Fruit fly (Drosophila melanogaster): ENCODE results near the gene Drak.

Gene Drak

dm6 chrX:11518435-11518834, 25.5 kb downstream of the Drak start (continued):
- peak; percentile 79 for TF ChIP-seq CG16779 (GFP tag; IDR thresholded peaks at IDR 0.05)
- peak; percentile 70 for TF ChIP-seq onecut (GFP tag; IDR thresholded peaks at IDR 0.05)
- TF ChIP-seq CG13123 (GFP tag; optimal IDR thresholded peaks at IDR 0.05): peak; percentile 5
- no peak for TF ChIP-seq Opbp (GFP tag; IDR thresholded peaks at IDR 0.05; ENCODE audit: partially characterized antibody)
- TF ChIP-seq Stat92E (GFP tag; optimal IDR thresholded peaks at IDR 0.05): no peak
- peak; percentile 78 for TF ChIP-seq E2f1 (GFP tag; IDR thresholded peaks at IDR 0.05)
- TF ChIP-seq klu (GFP tag; IDR thresholded peaks at IDR 0.05): peak; percentile 45; the same call in 1 of the 2 replicates
- TF ChIP-seq CG17568 (GFP tag; optimal IDR thresholded peaks at IDR 0.05): peak; percentile 46
- TF ChIP-seq Sox100B (GFP tag; optimal IDR thresholded peaks at IDR 0.05): peak; percentile 55
- TF ChIP-seq cwo (GFP tag; optimal IDR thresholded peaks at IDR 0.05): peak; percentile 68
- TF ChIP-seq Antp (GFP tag; optimal IDR thresholded peaks at IDR 0.05): no peak
- TF ChIP-seq CG11093 (GFP tag; IDR thresholded peaks at IDR 0.05): 0 out of 3 replicates have a peak, but pooled peaks have one; percentile 52
- peak; percentile 81 for TF ChIP-seq CG11504 (tag; optimal IDR thresholded peaks at IDR 0.05)
- TF ChIP-seq ara (GFP tag; IDR thresholded peaks at IDR 0.05): peak; percentile 80
- TF ChIP-seq Lhr (GFP tag; optimal IDR thresholded peaks at IDR 0.05): no peak
- peak; percentile 81 for TF ChIP-seq Mrtf (GFP tag; IDR thresholded peaks at IDR 0.05)
- TF ChIP-seq Sox102F (GFP tag; optimal IDR thresholded peaks at IDR 0.05): peak; percentile 76
- no peak for TF ChIP-seq pita (GFP tag; optimal IDR thresholded peaks at IDR 0.05)
- TF ChIP-seq mam (GFP tag; optimal IDR thresholded peaks at IDR 0.05): peak; percentile 45
- TF ChIP-seq CG13296 (GFP tag; optimal IDR thresholded peaks at IDR 0.05): peak; percentile 72
- TF ChIP-seq gt (GFP tag; IDR thresholded peaks at IDR 0.05): no peak
- peak; percentile 89 for TF ChIP-seq CG14441 (GFP tag; IDR thresholded peaks at IDR 0.05)
- no peak for TF ChIP-seq CG33213 (GFP tag; optimal IDR thresholded peaks at IDR 0.05)
- TF ChIP-seq CG3065 (GFP tag; optimal IDR thresholded peaks at IDR 0.05): no peak
- no peak for TF ChIP-seq NC2α (GFP tag; optimal IDR thresholded peaks at IDR 0.05)
- no peak for TF ChIP-seq CG7745 (tag; optimal IDR thresholded peaks at IDR 0.05)
- TF ChIP-seq ham (GFP tag; IDR thresholded peaks at IDR 0.05): no peak
- no peak for TF ChIP-seq CG9876 (GFP tag; optimal IDR thresholded peaks at IDR 0.05)
- no peak for TF ChIP-seq da (GFP tag; optimal IDR thresholded peaks at IDR 0.05)
- TF ChIP-seq dimm (GFP tag; IDR thresholded peaks at IDR 0.05): peak; percentile 58; the same call in 1 of the 2 replicates
- TF ChIP-seq wdn (GFP tag; IDR thresholded peaks at IDR 0.05): peak; percentile 84
- peak; percentile 79 for TF ChIP-seq B-H1 (GFP tag; IDR thresholded peaks at IDR 0.05)
- peak; percentile 45; the same call in 1 of the 2 replicates for TF ChIP-seq CG10321 (GFP tag; IDR thresholded peaks at IDR 0.05)
- peak; percentile 48 for TF ChIP-seq CG4820 (GFP tag; optimal IDR thresholded peaks at IDR 0.05)
- no peak for TF ChIP-seq CG2129 (GFP tag; IDR thresholded peaks at IDR 0.05; ENCODE audit: partially characterized antibody)
- TF ChIP-seq ap (GFP tag; IDR thresholded peaks at IDR 0.05): peak; percentile 67
- TF ChIP-seq tgo (GFP tag; IDR thresholded peaks at IDR 0.05): peak; percentile 85
- no peak for TF ChIP-seq HmgD (GFP tag; optimal IDR thresholded peaks at IDR 0.05)
- peak; percentile 75 for TF ChIP-seq HHEX (GFP tag; optimal IDR thresholded peaks at IDR 0.05)
- TF ChIP-seq pnt (GFP tag; optimal IDR thresholded peaks at IDR 0.05): no peak
- TF ChIP-seq CG2889 (GFP tag; IDR thresholded peaks at IDR 0.05): peak; percentile 83; the same call in 2 of the 3 replicates
- peak; percentile 79 for TF ChIP-seq Fer3 (tag; optimal IDR thresholded peaks at IDR 0.05)
- TF ChIP-seq CG2120 (GFP tag; optimal IDR thresholded peaks at IDR 0.05): peak; percentile 79
- TF ChIP-seq cato (GFP tag; optimal IDR thresholded peaks at IDR 0.05; ENCODE audit: borderline replicate concordance): peak; percentile 31
- TF ChIP-seq hkb (optimal IDR thresholded peaks at IDR 0.05): no peak
- peak; percentile 86 for TF ChIP-seq hkb (GFP tag; IDR thresholded peaks at IDR 0.05)
- peak; percentile 80 for TF ChIP-seq gsb (GFP tag; IDR thresholded peaks at IDR 0.05)
- peak; percentile 9 for TF ChIP-seq exex (tag; optimal IDR thresholded peaks at IDR 0.05)
- no peak for TF ChIP-seq kni (GFP tag; optimal IDR thresholded peaks at IDR 0.05)
- TF ChIP-seq Fer2 (tag; optimal IDR thresholded peaks at IDR 0.05): peak; percentile 61
- peak; percentile 75 for TF ChIP-seq CG6272 (GFP tag; IDR thresholded peaks at IDR 0.05)
- TF ChIP-seq HLH4C (GFP tag; IDR thresholded peaks at IDR 0.05; ENCODE audit: partially characterized antibody): no peak

All from whole organism, embryonic.